Worm (Caenorhabditis elegans): ENCODE data around the gene dld-1.

DNA sequence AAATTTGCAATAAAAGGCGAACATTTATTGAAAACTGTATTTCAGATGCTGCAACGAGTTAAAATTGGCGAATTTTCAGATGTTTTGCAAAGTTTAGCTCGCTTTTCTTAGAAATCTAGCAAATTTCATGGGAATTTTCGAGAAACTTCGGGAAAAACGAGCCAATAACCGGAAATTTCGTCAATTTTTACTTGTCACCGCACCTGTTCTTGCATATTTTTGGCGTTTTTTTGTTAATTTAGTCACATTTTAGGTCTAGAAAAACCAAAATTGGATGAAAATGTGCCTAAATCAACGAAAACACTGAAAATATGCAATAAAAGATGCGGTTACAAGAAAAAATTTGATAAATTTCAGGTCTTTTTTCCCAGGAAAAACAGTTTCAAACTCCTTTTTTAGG, 2.5 kb downstream of the dld-1 start:
- no peak for TF ChIP-seq W03F9.2 (tag; optimal IDR thresholded peaks at IDR 0.05)
- no peak for TF ChIP-seq him-1 (tag; optimal IDR thresholded peaks at IDR 0.05)
- TF ChIP-seq dao-5 (tag; optimal IDR thresholded peaks at IDR 0.05), result no peak
